Fruit fly (Drosophila melanogaster): ENCODE measurements around the gene Vps2.

- TF ChIP-seq CG33017 (tag; optimal IDR thresholded peaks at IDR 0.05): no peak
- no peak for TF ChIP-seq CG7101 (tag; optimal IDR thresholded peaks at IDR 0.05)
These were observed 40.3 kb upstream of the Vps2 start for dm6 chr3R:26012288-26012687.

Measured in whole organism, adult.